Fruit fly (Drosophila melanogaster) whole organism: Measurements from ENCODE around the gene Arpc1.

ENCODE experiments used
- EcR ChIP-seq, 2 experiments: fragments of >200 bp; optimal IDR thresholded peaks; 2 replicates each; lab custom pipeline; 2017; ENCODE audit warnings: missing biosample characterization in 2 of 2, missing genetic modification characterization in 2 of 2, missing genetic modification reagents in 2 of 2
- pan ChIP-seq: fragments of >200 bp; optimal IDR thresholded peaks from 2 replicates; lab custom pipeline; 2017
- psq ChIP-seq: fragments of >200 bp; optimal IDR thresholded peaks from 2 replicates; lab custom pipeline; 2017

DNA sequence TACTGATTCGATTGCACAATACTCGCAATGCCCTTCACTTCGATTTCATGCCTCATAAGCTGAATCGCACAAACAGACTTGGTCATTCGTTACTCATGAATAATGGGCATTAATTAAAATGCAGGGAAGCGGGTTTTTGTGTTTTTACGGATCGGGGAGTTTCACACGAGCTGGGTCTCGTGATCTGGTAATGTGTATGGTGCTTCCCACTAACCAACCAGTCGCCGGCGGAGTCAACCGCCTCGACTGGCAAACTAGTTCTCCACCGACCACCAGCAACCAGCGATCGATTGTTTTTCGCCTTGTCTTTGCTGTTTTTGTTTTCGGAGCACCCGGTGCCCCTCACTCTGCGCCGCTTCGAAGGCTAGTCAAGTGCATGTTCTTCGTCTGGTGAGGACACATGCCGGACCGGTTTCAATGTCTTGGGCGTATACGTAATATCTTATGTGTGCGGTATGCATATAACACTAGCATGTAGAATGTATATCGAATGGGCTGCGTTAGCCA, 24.9 kb downstream of the Arpc1 start:
- TF ChIP-seq EcR (GFP tag; optimal IDR thresholded peaks at IDR 0.05; lab: Kevin White, UChicago), result no peak
- no peak for TF ChIP-seq psq (lab: Kevin White, UChicago)
- no peak for TF ChIP-seq pan (lab: Kevin White, UChicago)
